Worm (Caenorhabditis elegans): ENCODE results near the gene skpt-1.
A peak's percentile ranks its signal among the peaks of the same experiment; 100 is the strongest.

skpt-1 gene

DNA sequence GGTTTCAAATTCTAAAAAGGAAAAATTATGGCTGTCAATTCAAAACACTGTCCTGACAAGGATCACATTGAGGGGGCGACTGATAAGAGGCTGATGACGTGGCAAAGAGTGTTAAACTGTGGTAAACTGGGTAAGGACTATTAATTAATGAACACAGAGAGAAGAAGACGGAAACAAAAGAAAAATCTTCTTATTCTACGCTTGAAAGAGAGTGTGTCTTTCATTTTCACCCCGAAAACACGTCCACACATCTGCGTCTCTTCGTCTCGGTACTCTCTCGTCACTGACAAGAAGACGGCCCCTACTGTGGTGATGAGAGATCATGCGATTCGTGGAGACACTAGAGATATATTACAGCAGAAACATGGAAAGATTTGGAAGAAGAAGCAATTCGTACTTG, 26.8 kb downstream of the skpt-1 start (continued):
- TF ChIP-seq dsc-1 (tag; optimal IDR thresholded peaks at IDR 0.05) (peak; percentile 36), lin-13 (GFP tag; optimal IDR thresholded peaks at IDR 0.05) (no peak), tlp-1 (tag; optimal IDR thresholded peaks at IDR 0.05) (no peak), unc-30 (tag; optimal IDR thresholded peaks at IDR 0.05) (no peak), egl-27 (tag; optimal IDR thresholded peaks at IDR 0.05) (no peak), zip-4 (GFP tag; optimal IDR thresholded peaks at IDR 0.05) (no peak), ets-5 (GFP tag; IDR thresholded peaks at IDR 0.05) (no peak), nhr-19 (GFP tag; conservative IDR thresholded peaks at IDR 0.05) (0 out of 2 replicates have a peak, but pooled peaks have one; percentile 13), ceh-8 (GFP tag; optimal IDR thresholded peaks at IDR 0.05) (no peak), C34B4.2 (tag; optimal IDR thresholded peaks at IDR 0.05) (no peak), elt-3 (tag; optimal IDR thresholded peaks at IDR 0.05) (peak in 2 of 6 experiments; percentile 10 to 33), pag-3 (tag; optimal IDR thresholded peaks at IDR 0.05; ENCODE audit: borderline replicate concordance, insufficient read depth) (no peak), unc-98 (GFP tag; IDR thresholded peaks at IDR 0.05) (no peak), lin-35 (GFP tag; optimal IDR thresholded peaks at IDR 0.05) (peak in 1 of 2 experiments; percentile 21), hlh-4 (tag; optimal IDR thresholded peaks at IDR 0.05) (no peak), jun-1 (tag; optimal IDR thresholded peaks at IDR 0.05) (no peak), lin-14 (GFP tag; optimal IDR thresholded peaks at IDR 0.05) (peak; percentile 73), aha-1 (tag; optimal IDR thresholded peaks at IDR 0.05) (no peak), zag-1 (tag; optimal IDR thresholded peaks at IDR 0.05) (no peak), ceh-63 (GFP tag; optimal IDR thresholded peaks at IDR 0.05) (no peak), irx-1 (tag; optimal IDR thresholded peaks at IDR 0.05) (no peak), egl-13 (tag; optimal IDR thresholded peaks at IDR 0.05) (no peak), lin-15B (tag; optimal IDR thresholded peaks at IDR 0.05) (no peak), nhr-71 (tag; optimal IDR thresholded peaks at IDR 0.05) (peak; percentile 59), dpl-1 (GFP tag; optimal IDR thresholded peaks at IDR 0.05) (peak in 1 of 3 experiments; percentile 4), Y116A8C.19 (tag; optimal IDR thresholded peaks at IDR 0.05; ENCODE audit: borderline replicate concordance) (no peak), nhr-12 (tag; optimal IDR thresholded peaks at IDR 0.05) (no peak), snu-23 (GFP tag; optimal IDR thresholded peaks at IDR 0.05) (peak; percentile 51), C16A3.4 (tag; optimal IDR thresholded peaks at IDR 0.05) (no peak), nhr-85 (tag) (no peak), ceh-88 (GFP tag; IDR thresholded peaks at IDR 0.05) (no peak), swsn-7 (tag; optimal IDR thresholded peaks at IDR 0.05) (no peak), nhr-76 (tag; optimal IDR thresholded peaks at IDR 0.05) (no peak), pqm-1 (tag; optimal IDR thresholded peaks at IDR 0.05) (no peak), sptf-1 (tag; optimal IDR thresholded peaks at IDR 0.05) (no peak), ama-1 (optimal IDR thresholded peaks at IDR 0.05) (no peak), mab-9 (GFP tag; IDR thresholded peaks at IDR 0.05) (no peak), blmp-1 (tag; optimal IDR thresholded peaks at IDR 0.05) (peak; percentile 93), pax-3 (tag; optimal IDR thresholded peaks at IDR 0.05) (no peak), sox-4 (tag; optimal IDR thresholded peaks at IDR 0.05) (no peak), unc-130 (tag; optimal IDR thresholded peaks at IDR 0.05) (no peak), nhr-84 (tag; optimal IDR thresholded peaks at IDR 0.05) (no peak)

ce11 chrIII:5420276-5420675, 27.9 kb downstream of the skpt-1 start:
- TF ChIP-seq ceh-90 (tag; optimal IDR thresholded peaks at IDR 0.05), result no peak
- TF ChIP-seq aha-1 (tag; optimal IDR thresholded peaks at IDR 0.05), result no peak
- no peak for TF ChIP-seq pax-3 (tag; optimal IDR thresholded peaks at IDR 0.05)
- TF ChIP-seq skn-1 (tag; optimal IDR thresholded peaks at IDR 0.05), result no peak
- TF ChIP-seq pag-3 (tag; optimal IDR thresholded peaks at IDR 0.05; ENCODE audit: borderline replicate concordance, insufficient read depth), result no peak
- TF ChIP-seq lin-15B (tag; optimal IDR thresholded peaks at IDR 0.05), result no peak
- TF ChIP-seq fos-1 (tag; optimal IDR thresholded peaks at IDR 0.05), result no peak
- no peak for TF ChIP-seq C16A3.4 (tag; optimal IDR thresholded peaks at IDR 0.05)
- no peak for TF ChIP-seq rnt-1 (tag; optimal IDR thresholded peaks at IDR 0.05)
- no peak for TF ChIP-seq efl-1 (optimal IDR thresholded peaks at IDR 0.05)
- TF ChIP-seq efl-1 (GFP tag; optimal IDR thresholded peaks at IDR 0.05 in 1 of 2), result peak in 1 of 2 experiments; percentile 28
- no peak for TF ChIP-seq dsc-1 (tag; optimal IDR thresholded peaks at IDR 0.05)
- no peak for TF ChIP-seq lin-13 (GFP tag; optimal IDR thresholded peaks at IDR 0.05)
- TF ChIP-seq lin-14 (GFP tag; optimal IDR thresholded peaks at IDR 0.05), result no peak
- no peak for TF ChIP-seq F16B12.6 (tag; optimal IDR thresholded peaks at IDR 0.05)
- no peak for TF ChIP-seq sup-37 (GFP tag; optimal IDR thresholded peaks at IDR 0.05)
- no peak for TF ChIP-seq ama-1 (optimal IDR thresholded peaks at IDR 0.05)
- TF ChIP-seq snpc-4 (tag; optimal IDR thresholded peaks at IDR 0.05), result no peak
- TF ChIP-seq lin-35 (GFP tag; optimal IDR thresholded peaks at IDR 0.05), result peak in 1 of 2 experiments; percentile 23
- TF ChIP-seq tbx-2 (tag; optimal IDR thresholded peaks at IDR 0.05), result no peak
- peak; percentile 50 for TF ChIP-seq elt-2 (tag; optimal IDR thresholded peaks at IDR 0.05)
- TF ChIP-seq ceh-63 (GFP tag; optimal IDR thresholded peaks at IDR 0.05), result no peak
- no peak for TF ChIP-seq vab-15 (tag; optimal IDR thresholded peaks at IDR 0.05)
